Worm (Caenorhabditis elegans) whole organism, L1 larva: Measurements from ENCODE around the gene T24A6.1.
"Not testable (repeated sequence)": the region's sequence is repeated elsewhere in the genome, so short reads cannot be mapped to it uniquely, and the experiment has no call there.

Experiments
- blmp-1 ChIP-seq: fragments of 150-350 bp; optimal IDR thresholded peaks from 2 replicates; lab custom pipeline; 2014; ENCODE audit warnings: missing biosample characterization, missing genetic modification characterization
- ceh-82 ChIP-seq, 3 experiments: fragments of 150-350 bp in 1 of 3; sonication (generic microtip) in 2 of 3; optimal IDR thresholded peaks; 2 replicates each; lab custom pipeline; 2014 to 2017; ENCODE audit warnings: missing biosample characterization in 3 of 3, missing genetic modification characterization in 3 of 3
- nhr-28 ChIP-seq: fragments of 150-350 bp; optimal IDR thresholded peaks from 2 replicates; lab custom pipeline; 2014; ENCODE audit warnings: missing biosample characterization, missing genetic modification characterization
- snpc-4 ChIP-seq: fragments of 150-350 bp; optimal IDR thresholded peaks from 2 replicates; lab custom pipeline; 2014; ENCODE audit warnings: missing biosample characterization, missing genetic modification characterization
- zag-1 ChIP-seq: fragments of 150-350 bp; optimal IDR thresholded peaks from 2 replicates; lab custom pipeline; 2014; ENCODE audit warnings: missing biosample characterization, missing genetic modification characterization

- TF ChIP-seq nhr-28; snpc-4 (tag; lab: Kevin White, UChicago); blmp-1 (tag; lab: Kevin White, UChicago); ceh-82 (tag; optimal IDR thresholded peaks at IDR 0.05; lab: Kevin White, UChicago); zag-1 (tag; lab: Kevin White, UChicago): not testable (repeated sequence)
Observed at ce11 chrV:3558744-3559143, at the start of gene T24A6.1.
